Worm (Caenorhabditis elegans) whole organism, L1 larva: Measurements from ENCODE around the gene srj-5.

Experiments
- C34B4.2 ChIP-seq: sonication (generic microtip); optimal IDR thresholded peaks from 2 replicates; lab custom pipeline; 2017; ENCODE audit warnings: mild to moderate bottlenecking, missing genetic modification characterization, missing compliant biosample characterization
- Y116A8C.19 ChIP-seq: sonication (generic microtip); optimal IDR thresholded peaks from 2 replicates; lab custom pipeline; 2016; ENCODE audit warnings: missing compliant biosample characterization, missing genetic modification characterization, borderline replicate concordance
- aly-2 ChIP-seq: fragments of 150-350 bp; optimal IDR thresholded peaks from 2 replicates; lab custom pipeline; 2014; ENCODE audit warnings: missing biosample characterization, missing genetic modification characterization
- ama-1 ChIP-seq: fragments of 150-350 bp; optimal IDR thresholded peaks from 2 replicates; lab custom pipeline; 2014
- blmp-1 ChIP-seq: fragments of 150-350 bp; optimal IDR thresholded peaks from 2 replicates; lab custom pipeline; 2014; ENCODE audit warnings: missing biosample characterization, missing genetic modification characterization
- ceh-63 ChIP-seq: fragments of 200-800 bp; sonication (Bioruptor generic); optimal IDR thresholded peaks from 2 replicates; lab custom pipeline; 2018; ENCODE audit warnings: mild to moderate bottlenecking, missing genetic modification characterization, missing compliant biosample characterization
- ceh-8 ChIP-seq: fragments of 200-800 bp; sonication (Bioruptor generic); optimal IDR thresholded peaks from 2 replicates; lab custom pipeline; 2018; ENCODE audit warnings: mild to moderate bottlenecking, missing genetic modification characterization, moderate library complexity, missing compliant biosample characterization
- ceh-88 ChIP-seq: fragments of 200-800 bp; sonication (Bioruptor generic); IDR thresholded peaks from 2 replicates; pipeline ENCODE4 v1.3.6; 2022; ENCODE audit warnings: missing genetic modification characterization, missing compliant biosample characterization
- ces-1 ChIP-seq: fragments of 150-350 bp; optimal IDR thresholded peaks from 2 replicates; lab custom pipeline; 2014; ENCODE audit warnings: missing biosample characterization, missing genetic modification reagents, missing genetic modification characterization
- dsc-1 ChIP-seq: sonication (generic microtip); optimal IDR thresholded peaks from 2 replicates; lab custom pipeline; 2016; ENCODE audit warnings: mild to moderate bottlenecking, missing genetic modification characterization, missing compliant biosample characterization
- efl-1 ChIP-seq, 4 experiments: fragments of 150-350 bp; optimal IDR thresholded peaks in 3 of 4; peaks in 1 of 4; 1 replicate in 1 of 4; 2 replicates in 3 of 4; lab custom pipeline; 2014; ENCODE audit warnings: missing biosample characterization in 2 of 4, missing genetic modification characterization in 2 of 4, missing genetic modification reagents in 2 of 4
- egl-27 ChIP-seq, 2 experiments: fragments of 150-350 bp in 1 of 2; sonication (generic microtip); optimal IDR thresholded peaks; 3 replicates each; lab custom pipeline; 2017 to 2018; ENCODE audit warnings: missing biosample characterization in 2 of 2, missing genetic modification characterization in 2 of 2, missing genetic modification reagents in 2 of 2
- fos-1 ChIP-seq: fragments of 150-350 bp; optimal IDR thresholded peaks from 2 replicates; lab custom pipeline; 2014; ENCODE audit warnings: missing biosample characterization, missing genetic modification characterization
- grh-1 ChIP-seq: fragments of 200-800 bp; sonication (Bioruptor generic); IDR thresholded peaks from 2 replicates; pipeline ENCODE4 v1.3.6; 2022; ENCODE audit warnings: missing genetic modification reagents, missing genetic modification characterization, missing compliant biosample characterization
- hlh-17 ChIP-seq: fragments of 200-800 bp; sonication (Bioruptor generic); optimal IDR thresholded peaks from 2 replicates; lab custom pipeline; 2018; ENCODE audit warnings: missing genetic modification characterization, mild to moderate bottlenecking, missing compliant biosample characterization, moderate library complexity, borderline replicate concordance
- hlh-4 ChIP-seq: sonication (generic microtip); optimal IDR thresholded peaks from 2 replicates; lab custom pipeline; 2016; ENCODE audit warnings: mild to moderate bottlenecking, missing genetic modification characterization, missing compliant biosample characterization
- hpl-2 ChIP-seq: fragments of 150-350 bp; optimal IDR thresholded peaks from 2 replicates; lab custom pipeline; 2014; ENCODE audit warnings: missing biosample characterization, missing genetic modification reagents, missing genetic modification characterization
- irx-1 ChIP-seq: sonication (generic microtip); optimal IDR thresholded peaks from 2 replicates; lab custom pipeline; 2016; ENCODE audit warnings: missing genetic modification characterization, missing compliant biosample characterization
- jun-1 ChIP-seq: fragments of 150-350 bp; optimal IDR thresholded peaks from 2 replicates; lab custom pipeline; 2014; ENCODE audit warnings: missing biosample characterization, missing genetic modification reagents, missing genetic modification characterization
- lin-35 ChIP-seq, 2 experiments: fragments of 150-350 bp; optimal IDR thresholded peaks; 2 replicates each; lab custom pipeline; 2014; ENCODE audit warnings: missing biosample characterization in 2 of 2, missing genetic modification characterization in 2 of 2, missing genetic modification reagents in 2 of 2
- lin-39 ChIP-seq: fragments of 150-350 bp; optimal IDR thresholded peaks from 2 replicates; lab custom pipeline; 2014; ENCODE audit warnings: missing biosample characterization, missing genetic modification reagents, missing genetic modification characterization
- lir-3 ChIP-seq: sonication (generic microtip); optimal IDR thresholded peaks from 2 replicates; lab custom pipeline; 2016; ENCODE audit warnings: mild to moderate bottlenecking, missing genetic modification characterization, moderate library complexity, missing compliant biosample characterization; ENCODE audit not compliant: poor library complexity
- mef-2 ChIP-seq: fragments of 150-350 bp; optimal IDR thresholded peaks from 2 replicates; lab custom pipeline; 2014; ENCODE audit warnings: missing biosample characterization, missing genetic modification characterization
- mep-1 ChIP-seq: fragments of 150-350 bp; optimal IDR thresholded peaks from 2 replicates; lab custom pipeline; 2014; ENCODE audit warnings: missing biosample characterization, missing genetic modification characterization
- nhr-12 ChIP-seq: sonication (generic microtip); optimal IDR thresholded peaks from 2 replicates; lab custom pipeline; 2017; ENCODE audit warnings: missing biosample characterization, missing genetic modification characterization
- nhr-237 ChIP-seq: fragments of 150-350 bp; optimal IDR thresholded peaks from 2 replicates; lab custom pipeline; 2014; ENCODE audit warnings: missing biosample characterization, missing genetic modification characterization
- nhr-28 ChIP-seq: fragments of 150-350 bp; optimal IDR thresholded peaks from 2 replicates; lab custom pipeline; 2014; ENCODE audit warnings: missing biosample characterization, missing genetic modification characterization
- nhr-47 ChIP-seq: sonication (generic microtip); optimal IDR thresholded peaks from 2 replicates; lab custom pipeline; 2016; ENCODE audit warnings: mild to moderate bottlenecking, missing genetic modification characterization, moderate library complexity, missing compliant biosample characterization
- nhr-85 ChIP-seq: sonication (generic microtip); peaks from one replicate; lab custom pipeline; 2016; ENCODE audit warnings: missing genetic modification characterization, inconsistent platforms, missing compliant biosample characterization
- nhr-90 ChIP-seq: sonication (generic microtip); optimal IDR thresholded peaks from 2 replicates; lab custom pipeline; 2016; ENCODE audit warnings: mild to moderate bottlenecking, missing genetic modification characterization, missing compliant biosample characterization; ENCODE audit not compliant: poor library complexity
- pqm-1 ChIP-seq: sonication (generic microtip); optimal IDR thresholded peaks from 3 replicates; lab custom pipeline; 2017; ENCODE audit warnings: missing biosample characterization, missing genetic modification characterization
- rnt-1 ChIP-seq: sonication (generic microtip); optimal IDR thresholded peaks from 2 replicates; lab custom pipeline; 2016; ENCODE audit warnings: mild to moderate bottlenecking, missing genetic modification characterization, moderate library complexity, missing compliant biosample characterization
- snpc-4 ChIP-seq: fragments of 150-350 bp; optimal IDR thresholded peaks from 2 replicates; lab custom pipeline; 2014; ENCODE audit warnings: missing biosample characterization, missing genetic modification characterization
- snu-23 ChIP-seq: sonication (generic microtip); optimal IDR thresholded peaks from 2 replicates; lab custom pipeline; 2016; ENCODE audit warnings: missing genetic modification characterization, missing compliant biosample characterization
- sup-37 ChIP-seq: fragments of 200-800 bp; sonication (Bioruptor generic); optimal IDR thresholded peaks from 2 replicates; lab custom pipeline; 2018; ENCODE audit warnings: mild to moderate bottlenecking, missing genetic modification characterization, missing compliant biosample characterization
- unc-62 ChIP-seq: fragments of 150-350 bp; optimal IDR thresholded peaks from 2 replicates; lab custom pipeline; 2014; ENCODE audit warnings: missing biosample characterization, missing genetic modification reagents, missing genetic modification characterization
- unc-98 ChIP-seq: fragments of 200-800 bp; sonication (Bioruptor generic); IDR thresholded peaks from 2 replicates; pipeline ENCODE4 v1.3.6; 2022; ENCODE audit warnings: missing genetic modification characterization, missing compliant biosample characterization
- xbp-1 ChIP-seq: sonication (generic microtip); optimal IDR thresholded peaks from 2 replicates; lab custom pipeline; 2016; ENCODE audit warnings: missing genetic modification characterization, missing compliant biosample characterization
- zag-1 ChIP-seq: fragments of 150-350 bp; optimal IDR thresholded peaks from 2 replicates; lab custom pipeline; 2014; ENCODE audit warnings: missing biosample characterization, missing genetic modification characterization

The srj-5 gene

ce11 chrV:652940-653339 lies at the start of gene srj-5:
srj-5 (minus strand) TSS chrV:653040.
- no peak for TF ChIP-seq grh-1 (GFP tag; lab: Robert Waterston, UW)
- no peak for TF ChIP-seq unc-98
- no peak for TF ChIP-seq ceh-88 (GFP tag; lab: Robert Waterston, UW)
- TF ChIP-seq rnt-1: no peak
- TF ChIP-seq mep-1: no peak
- TF ChIP-seq nhr-12: no peak
- TF ChIP-seq egl-27 (tag; optimal IDR thresholded peaks at IDR 0.05; lab: Kevin White, UChicago): no peak
- TF ChIP-seq irx-1 (tag; lab: Kevin White, UChicago): no peak
- no peak for TF ChIP-seq ces-1 (GFP tag; lab: Kevin White, UChicago)
- TF ChIP-seq unc-62 (GFP tag; lab: Kevin White, UChicago): no peak
- TF ChIP-seq mef-2: no peak
- no peak for TF ChIP-seq hlh-4
- TF ChIP-seq ceh-8: no peak
- TF ChIP-seq ceh-63 (GFP tag; lab: Kevin White, UChicago): no peak
- no peak for TF ChIP-seq hlh-17
- TF ChIP-seq fos-1 (tag; lab: Kevin White, UChicago): no peak
- TF ChIP-seq Y116A8C.19 (tag; lab: Kevin White, UChicago): no peak
- no peak for TF ChIP-seq sup-37
- no peak for TF ChIP-seq hpl-2

ce11 chrV:702260-702659 lies 49.4 kb upstream of the srj-5 start, which contains the start of gene srbc-37:
srbc-37 (plus strand) TSS chrV:702560.
- TF ChIP-seq zag-1 (tag; lab: Kevin White, UChicago) (no peak), C34B4.2 (tag; lab: Kevin White, UChicago) (no peak), lin-39 (tag; lab: Kevin White, UChicago) (no peak), nhr-237 (tag; lab: Kevin White, UChicago) (no peak), ama-1 (lab: Kevin White, UChicago) (no peak), hpl-2 (no peak), ceh-8 (no peak), nhr-85 (tag; lab: Kevin White, UChicago) (no peak), lir-3 (no peak), lin-35 (GFP tag; optimal IDR thresholded peaks at IDR 0.05; lab: Kevin White, UChicago) (no peak), hlh-4 (no peak)
- TF ChIP-seq, all 84 proteins: peak for 0

ce11 chrV:699489-700129 lies 46.8 kb upstream of the srj-5 start, which contains the start of the genes ugt-29 and srx-5:
ugt-29 (minus strand) TSS chrV:699589.
srx-5 (plus strand) TSS chrV:700079.
- TF ChIP-seq fos-1 (tag; lab: Kevin White, UChicago): no peak
- no peak for TF ChIP-seq C34B4.2 (tag; lab: Kevin White, UChicago)
- no peak for TF ChIP-seq pqm-1
- no peak for TF ChIP-seq aly-2 (tag; lab: Kevin White, UChicago)
- TF ChIP-seq efl-1 (optimal IDR thresholded peaks at IDR 0.05; lab: Kevin White, UChicago): no peak
- TF ChIP-seq efl-1 (GFP tag; optimal IDR thresholded peaks at IDR 0.05 in 1 of 2; lab: Kevin White, UChicago): no peak
- TF ChIP-seq nhr-47 (tag; lab: Kevin White, UChicago): no peak
- no peak for TF ChIP-seq sup-37
- no peak for TF ChIP-seq jun-1 (tag; lab: Kevin White, UChicago)
- TF ChIP-seq snpc-4 (tag; lab: Kevin White, UChicago): no peak
- TF ChIP-seq snu-23 (GFP tag; lab: Kevin White, UChicago): no peak
- TF ChIP-seq nhr-90: no peak
- no peak for TF ChIP-seq nhr-28 (tag; lab: Kevin White, UChicago)
- TF ChIP-seq hlh-17: no peak
- TF ChIP-seq unc-62 (GFP tag; lab: Kevin White, UChicago): no peak
- TF ChIP-seq nhr-85 (tag; lab: Kevin White, UChicago): no peak
- TF ChIP-seq ces-1 (GFP tag; lab: Kevin White, UChicago): no peak
- TF ChIP-seq nhr-237 (tag; lab: Kevin White, UChicago): no peak
- no peak for TF ChIP-seq blmp-1
- no peak for TF ChIP-seq dsc-1 (tag; lab: Kevin White, UChicago)
- no peak for TF ChIP-seq xbp-1 (tag; lab: Kevin White, UChicago)
- TF ChIP-seq, all 84 proteins: peak for 0
